Worm (Caenorhabditis elegans) whole organism, late embryonic: ENCODE results near the gene Y51B9A.14.

Experiments
- F13H6.1 ChIP-seq: sonication (generic microtip); optimal IDR thresholded peaks from 2 replicates; lab custom pipeline; 2016; ENCODE audit warnings: missing genetic modification characterization, missing compliant biosample characterization
- dmd-4 ChIP-seq: sonication (generic microtip); optimal IDR thresholded peaks from 2 replicates; lab custom pipeline; 2016; ENCODE audit warnings: borderline replicate concordance, missing genetic modification characterization, missing compliant biosample characterization
- nfya-1 ChIP-seq: sonication (generic microtip); optimal IDR thresholded peaks from 2 replicates; lab custom pipeline; 2017; ENCODE audit warnings: missing genetic modification characterization, mild to moderate bottlenecking, missing compliant biosample characterization, antibody characterized with exemption, moderate library complexity
- nhr-11 ChIP-seq: fragments of 150-350 bp; optimal IDR thresholded peaks from 2 replicates; lab custom pipeline; 2014; ENCODE audit warnings: missing biosample characterization, missing genetic modification characterization
- ref-2 ChIP-seq: sonication (generic microtip); optimal IDR thresholded peaks from 2 replicates; lab custom pipeline; 2016; ENCODE audit warnings: missing genetic modification characterization, missing compliant biosample characterization

DNA sequence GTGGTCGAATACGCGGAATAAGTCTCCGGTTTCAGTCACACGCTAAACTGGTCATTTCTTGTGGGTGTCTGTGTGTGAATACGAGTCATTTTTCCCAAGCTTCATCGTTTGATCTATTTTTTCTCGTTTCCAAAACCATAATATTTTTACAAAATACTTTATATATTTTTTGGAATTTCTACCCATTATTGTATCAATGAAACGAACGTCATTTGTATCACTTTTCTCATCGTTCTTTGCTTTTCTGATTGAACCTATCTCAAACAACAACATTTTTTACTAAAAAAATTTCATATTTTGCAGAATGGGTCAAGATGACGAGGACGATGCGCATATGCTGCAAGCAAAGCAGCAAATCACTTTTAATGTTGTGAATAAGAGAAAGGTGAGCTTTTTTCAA lies 40.0 kb downstream of the Y51B9A.14 start, which contains the start of gene mel-11:
- TF ChIP-seq dmd-4 (tag; lab: Kevin White, UChicago) (no peak), nfya-1 (no peak), F13H6.1 (tag; lab: Kevin White, UChicago) (no peak), ref-2 (no peak), nhr-11 (tag; lab: Kevin White, UChicago) (no peak)
